Worm (Caenorhabditis elegans): ENCODE results near the gene eat-3.

eat-3 gene

DNA sequence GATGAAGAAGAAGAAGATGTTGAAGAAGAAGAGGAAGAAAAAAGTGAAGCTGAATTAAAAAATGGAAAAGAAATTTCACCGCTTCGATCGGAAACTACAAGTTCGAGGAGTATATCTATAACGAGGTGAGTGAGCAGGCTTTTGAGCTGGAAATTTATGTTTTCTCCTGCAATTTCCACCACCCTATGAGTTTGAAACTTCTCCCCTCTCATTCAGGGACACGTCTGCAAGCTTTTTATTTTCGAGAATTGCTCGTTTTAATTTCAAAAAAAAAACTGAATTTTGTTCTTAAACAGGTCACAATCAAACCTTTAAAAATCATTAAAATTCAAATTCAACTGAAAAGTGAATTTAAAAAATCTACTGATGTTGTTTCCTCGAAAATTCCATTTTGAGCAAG, 37.6 kb downstream of the eat-3 start:
- no peak for TF ChIP-seq hlh-6 (tag; optimal IDR thresholded peaks at IDR 0.05)
- TF ChIP-seq ceh-2 (tag; optimal IDR thresholded peaks at IDR 0.05), result no peak
- TF ChIP-seq fax-1 (tag; optimal IDR thresholded peaks at IDR 0.05), result no peak
- no peak for TF ChIP-seq K09A11.1 (tag; optimal IDR thresholded peaks at IDR 0.05; ENCODE audit: insufficient read depth)
- TF ChIP-seq pat-9 (tag; optimal IDR thresholded peaks at IDR 0.05), result no peak
- no peak for TF ChIP-seq tbx-2 (tag; optimal IDR thresholded peaks at IDR 0.05)
- TF ChIP-seq che-1 (tag; optimal IDR thresholded peaks at IDR 0.05), result no peak
- no peak for TF ChIP-seq ceh-14 (tag; optimal IDR thresholded peaks at IDR 0.05)
- TF ChIP-seq pag-3 (tag; optimal IDR thresholded peaks at IDR 0.05; ENCODE audit: borderline replicate concordance), result no peak
- no peak for TF ChIP-seq fkh-6 (tag; optimal IDR thresholded peaks at IDR 0.05)
- TF ChIP-seq ceh-9 (tag; optimal IDR thresholded peaks at IDR 0.05), result no peak
- no peak for TF ChIP-seq pros-1 (tag; optimal IDR thresholded peaks at IDR 0.05)
- no peak for TF ChIP-seq C38D4.7 (GFP tag; optimal IDR thresholded peaks at IDR 0.05)
- TF ChIP-seq ceh-19 (GFP tag; optimal IDR thresholded peaks at IDR 0.05), result no peak
- no peak for TF ChIP-seq pha-4 (tag; optimal IDR thresholded peaks at IDR 0.05)

DNA sequence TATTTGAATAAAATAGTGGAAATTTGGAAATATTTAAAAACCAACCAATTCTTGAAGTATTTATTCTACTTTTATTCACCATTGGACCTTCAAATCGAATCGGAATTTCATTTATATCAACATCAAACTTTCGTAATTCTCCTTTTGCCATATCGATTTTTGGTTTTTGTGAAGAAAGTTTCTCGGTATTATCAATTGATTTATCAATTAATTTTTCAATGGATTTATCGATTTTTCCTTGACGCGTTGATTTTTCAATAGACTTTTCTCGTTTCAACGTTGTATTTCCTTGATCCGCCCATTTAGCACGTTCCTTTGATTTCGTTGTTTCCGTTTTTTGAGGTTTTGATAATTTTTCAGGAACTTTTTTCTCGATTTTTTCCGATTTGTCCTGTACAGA, 44.7 kb downstream of the eat-3 start:
- no peak for TF ChIP-seq ttx-3 (tag; optimal IDR thresholded peaks at IDR 0.05)
- no peak for TF ChIP-seq ceh-19 (GFP tag; optimal IDR thresholded peaks at IDR 0.05)
- no peak for TF ChIP-seq che-1 (tag; optimal IDR thresholded peaks at IDR 0.05)
- TF ChIP-seq fkh-6 (tag; optimal IDR thresholded peaks at IDR 0.05), result no peak
- TF ChIP-seq ahr-1 (tag; optimal IDR thresholded peaks at IDR 0.05), result no peak
- no peak for TF ChIP-seq lin-11 (tag; optimal IDR thresholded peaks at IDR 0.05)
- TF ChIP-seq hlh-6 (tag; optimal IDR thresholded peaks at IDR 0.05), result no peak

DNA sequence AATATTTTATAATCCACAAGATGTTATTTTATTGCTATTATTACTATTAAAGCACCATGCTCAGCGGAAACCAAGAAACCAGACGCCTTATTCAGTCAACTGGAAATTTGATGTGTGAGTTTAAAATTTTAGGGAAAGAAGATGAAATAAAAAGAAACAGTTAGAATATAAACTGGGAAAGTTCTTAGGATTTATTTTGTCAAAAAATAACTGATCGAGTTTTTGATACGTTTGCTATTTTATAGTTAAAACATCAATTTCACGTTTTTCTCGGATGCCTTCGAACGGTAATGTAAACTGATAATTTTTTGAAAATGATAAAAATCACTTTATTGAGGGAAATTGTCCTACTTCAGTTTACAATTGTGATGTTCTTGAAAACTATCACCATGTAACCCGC, 47.7 kb downstream of the eat-3 start, which contains the start of gene C06C3.3:
Gene C06C3.3, minus strand, starts transcription at position 101 of the 400 bp plus-strand sequence.
- TF ChIP-seq dmd-4 (tag; optimal IDR thresholded peaks at IDR 0.05; ENCODE audit: borderline replicate concordance), result no peak
- no peak for TF ChIP-seq ceh-14 (tag; optimal IDR thresholded peaks at IDR 0.05)
- TF ChIP-seq ttx-3 (tag; optimal IDR thresholded peaks at IDR 0.05), result no peak
- TF ChIP-seq ztf-16 (tag; optimal IDR thresholded peaks at IDR 0.05), result no peak
- TF ChIP-seq ahr-1 (tag; optimal IDR thresholded peaks at IDR 0.05), result no peak
- no peak for TF ChIP-seq T23F11.4 (GFP tag; optimal IDR thresholded peaks at IDR 0.05)
- no peak for TF ChIP-seq hlh-6 (tag; optimal IDR thresholded peaks at IDR 0.05)
- TF ChIP-seq ceh-34 (tag; optimal IDR thresholded peaks at IDR 0.05), result no peak
- no peak for TF ChIP-seq C08G9.2 (tag; optimal IDR thresholded peaks at IDR 0.05)

DNA sequence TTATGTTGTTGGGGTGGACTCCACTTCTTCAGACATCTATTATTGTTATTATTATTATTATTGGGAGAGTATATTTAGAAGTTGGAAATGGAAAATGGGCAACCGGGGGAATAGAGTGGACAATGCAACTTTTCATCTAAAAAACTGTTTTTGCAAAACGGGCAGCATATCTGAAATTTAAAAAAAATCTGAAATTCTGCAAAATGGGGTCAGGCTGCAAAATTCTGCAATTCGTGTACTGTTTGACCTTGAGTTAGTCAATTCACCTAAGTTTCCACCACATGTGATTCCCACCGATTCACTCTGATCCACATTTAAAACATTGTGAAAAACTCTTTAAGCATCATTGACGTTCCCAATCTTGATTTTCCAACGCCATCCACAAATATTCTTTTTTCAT, 48.3 kb downstream of the eat-3 start, which contains the start of gene C06C3.4:
Gene C06C3.4, plus strand, starts transcription at position 301 of the 400 bp plus-strand sequence.
- TF ChIP-seq hlh-8 (tag; optimal IDR thresholded peaks at IDR 0.05) (no peak), sox-4 (tag; optimal IDR thresholded peaks at IDR 0.05) (no peak), zip-5 (tag; optimal IDR thresholded peaks at IDR 0.05) (no peak), eyg-1 (tag; optimal IDR thresholded peaks at IDR 0.05) (no peak), madf-2 (tag; optimal IDR thresholded peaks at IDR 0.05) (no peak), dmd-4 (tag; optimal IDR thresholded peaks at IDR 0.05; ENCODE audit: borderline replicate concordance) (no peak), ceh-22 (tag; optimal IDR thresholded peaks at IDR 0.05) (no peak)

DNA sequence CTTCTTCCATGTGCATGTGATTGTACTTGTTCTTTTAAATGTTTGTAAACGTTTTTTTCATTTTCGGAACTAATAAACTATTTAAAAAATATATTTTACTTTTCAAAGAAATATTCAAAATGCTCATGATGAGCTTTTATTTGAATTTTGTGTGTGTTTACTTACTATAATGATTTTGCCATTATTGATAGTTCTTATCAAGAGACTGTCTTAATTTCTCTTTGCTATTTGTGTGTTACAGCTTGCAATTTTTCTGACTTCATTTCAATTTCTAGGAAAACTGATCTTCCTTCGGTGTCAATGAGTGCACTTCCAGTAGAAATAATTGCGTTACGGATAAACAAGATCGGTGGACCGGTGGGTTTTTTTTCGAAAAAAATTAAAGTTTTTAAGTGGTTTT, 50.1 kb downstream of the eat-3 start, which contains the start of gene C06C3.12:
Gene C06C3.12, plus strand, starts transcription at position 301 of the 400 bp plus-strand sequence.
- no peak for TF ChIP-seq hlh-6 (tag; optimal IDR thresholded peaks at IDR 0.05)
- no peak for TF ChIP-seq ets-4 (tag; optimal IDR thresholded peaks at IDR 0.05)
- no peak for TF ChIP-seq ceh-31 (tag; optimal IDR thresholded peaks at IDR 0.05)
- no peak for TF ChIP-seq sdc-2 (tag; optimal IDR thresholded peaks at IDR 0.05)
- no peak for TF ChIP-seq rnt-1 (tag; optimal IDR thresholded peaks at IDR 0.05)
- no peak for TF ChIP-seq eyg-1 (tag; optimal IDR thresholded peaks at IDR 0.05)
- TF ChIP-seq tbx-2 (tag; optimal IDR thresholded peaks at IDR 0.05), result no peak
- TF ChIP-seq ceh-34 (tag; optimal IDR thresholded peaks at IDR 0.05), result no peak
- TF ChIP-seq gmeb-2 (tag; optimal IDR thresholded peaks at IDR 0.05), result no peak
- no peak for TF ChIP-seq pax-1 (tag; optimal IDR thresholded peaks at IDR 0.05)
- TF ChIP-seq T23F11.4 (GFP tag; optimal IDR thresholded peaks at IDR 0.05), result no peak
- no peak for TF ChIP-seq syd-9 (tag; optimal IDR thresholded peaks at IDR 0.05)

Data from whole organism, late embryonic.